Worm (Caenorhabditis elegans): ENCODE measurements around the gene bcmo-2.

bcmo-2 gene

ce11 chrII:3930478-3931182 lies 20.0 kb upstream of the bcmo-2 start (continued):
- TF ChIP-seq nhr-10 (tag; optimal IDR thresholded peaks at IDR 0.05) (no peak), Y48G9A.11 (GFP tag; IDR thresholded peaks at IDR 0.05) (no peak), nhr-237 (tag; optimal IDR thresholded peaks at IDR 0.05) (no peak), set-16 (GFP tag; IDR thresholded peaks at IDR 0.05) (0 out of 2 replicates have a peak, but pooled peaks have one; percentile 12), fos-1 (tag; optimal IDR thresholded peaks at IDR 0.05) (no peak), egl-43 (GFP tag; IDR thresholded peaks at IDR 0.05) (peak; percentile 48; the same call in 1 of the 2 replicates), dmd-8 (GFP tag; IDR thresholded peaks at IDR 0.05) (no peak), spr-3 (GFP tag; optimal IDR thresholded peaks at IDR 0.05) (no peak), nhr-48 (tag; optimal IDR thresholded peaks at IDR 0.05) (no peak), daf-16 (GFP tag; optimal IDR thresholded peaks at IDR 0.05) (peak; percentile 40 to 57), daf-16 (tag; optimal IDR thresholded peaks at IDR 0.05) (peak; percentile 94)

- TF ChIP-seq tra-1 (GFP tag; IDR thresholded peaks at IDR 0.05) = no peak
- TF ChIP-seq aly-2 (tag; optimal IDR thresholded peaks at IDR 0.05) = no peak
- no peak for TF ChIP-seq cey-2 (tag; optimal IDR thresholded peaks at IDR 0.05; ENCODE audit: borderline replicate concordance, insufficient read depth)
- no peak for TF ChIP-seq daf-8 (GFP tag; IDR thresholded peaks at IDR 0.05)
- no peak for TF ChIP-seq nhr-10 (tag; optimal IDR thresholded peaks at IDR 0.05)
- no peak for TF ChIP-seq mxl-3 (GFP tag; optimal IDR thresholded peaks at IDR 0.05)
- no peak for TF ChIP-seq fkh-10 (GFP tag; optimal IDR thresholded peaks at IDR 0.05)
- TF ChIP-seq nhr-28 (tag; optimal IDR thresholded peaks at IDR 0.05) = peak; percentile 98
- TF ChIP-seq snpc-4 (tag; optimal IDR thresholded peaks at IDR 0.05) = no peak
- peak; percentile 38 for TF ChIP-seq hlh-30 (tag; optimal IDR thresholded peaks at IDR 0.05; ENCODE audit: insufficient read depth)
- no peak for TF ChIP-seq T20F7.1 (GFP tag; optimal IDR thresholded peaks at IDR 0.05)
- no peak for TF ChIP-seq nhr-42 (GFP tag; IDR thresholded peaks at IDR 0.05)
- TF ChIP-seq madf-9 (GFP tag; conservative IDR thresholded peaks at IDR 0.05) = no peak
- TF ChIP-seq lir-3 (tag; optimal IDR thresholded peaks at IDR 0.05) = no peak
- TF ChIP-seq Y75B8A.6 (GFP tag; IDR thresholded peaks at IDR 0.05) = no peak
- TF ChIP-seq nhr-48 (tag; optimal IDR thresholded peaks at IDR 0.05) = no peak
- TF ChIP-seq ceh-20 (GFP tag; IDR thresholded peaks at IDR 0.05) = no peak
- no peak for TF ChIP-seq D1046.2 (GFP tag; IDR thresholded peaks at IDR 0.05)
- peak; percentile 25 for TF ChIP-seq dve-1 (tag; optimal IDR thresholded peaks at IDR 0.05; ENCODE audit: insufficient read depth)
- no peak for TF ChIP-seq lin-29 (GFP tag; IDR thresholded peaks at IDR 0.05)
- TF ChIP-seq ceh-82 (tag; optimal IDR thresholded peaks at IDR 0.05) = no peak
- no peak for TF ChIP-seq tag-97 (GFP tag; IDR thresholded peaks at IDR 0.05)
- TF ChIP-seq spr-1 (tag; optimal IDR thresholded peaks at IDR 0.05) = no peak
- TF ChIP-seq daf-19 (GFP tag; conservative IDR thresholded peaks at IDR 0.05) = no peak
- no peak for TF ChIP-seq Y105C5A.15 (GFP tag; IDR thresholded peaks at IDR 0.05)
- no peak for TF ChIP-seq saeg-2 (GFP tag; IDR thresholded peaks at IDR 0.05)
- no peak for TF ChIP-seq ceh-62 (tag; optimal IDR thresholded peaks at IDR 0.05)
- no peak for TF ChIP-seq dpl-1 (GFP tag; optimal IDR thresholded peaks at IDR 0.05)
- peak; percentile 23 for TF ChIP-seq hlh-11 (tag; optimal IDR thresholded peaks at IDR 0.05)
- no peak for TF ChIP-seq lin-15B (tag; optimal IDR thresholded peaks at IDR 0.05)
- TF ChIP-seq lin-13 (GFP tag; optimal IDR thresholded peaks at IDR 0.05) = no peak
- TF ChIP-seq ZK337.2 (GFP tag; IDR thresholded peaks at IDR 0.05) = no peak
- TF ChIP-seq duxl-1 (tag; optimal IDR thresholded peaks at IDR 0.05; ENCODE audit: poor library complexity) = no peak
- TF ChIP-seq F37D6.2 (tag; optimal IDR thresholded peaks at IDR 0.05) = no peak
- no peak for TF ChIP-seq sdz-12 (GFP tag; optimal IDR thresholded peaks at IDR 0.05)
- no peak for TF ChIP-seq vab-7 (GFP tag; IDR thresholded peaks at IDR 0.05)
- TF ChIP-seq skn-1 (tag; optimal IDR thresholded peaks at IDR 0.05) = no peak
- no peak for TF ChIP-seq zag-1 (tag; optimal IDR thresholded peaks at IDR 0.05)
- no peak for TF ChIP-seq lin-38 (GFP tag; IDR thresholded peaks at IDR 0.05)
- TF ChIP-seq fos-1 (tag; optimal IDR thresholded peaks at IDR 0.05) = no peak
- no peak for TF ChIP-seq pha-4 (GFP tag; IDR thresholded peaks at IDR 0.05)
- no peak for TF ChIP-seq pha-4 (tag; optimal IDR thresholded peaks at IDR 0.05)
Observed at ce11 chrII:3929446-3929845, 18.8 kb upstream of the bcmo-2 start.
